Worm (Caenorhabditis elegans): ENCODE measurements around the gene col-92.
A peak's percentile ranks its signal among the peaks of the same experiment; 100 is the strongest.

col-92 gene

ce11 chrIII:11025138-11025537 lies 42.1 kb upstream of the col-92 start:
- TF ChIP-seq C34F6.9 (tag; optimal IDR thresholded peaks at IDR 0.05), result no peak
- no peak for TF ChIP-seq nhr-25 (tag; optimal IDR thresholded peaks at IDR 0.05)
- TF ChIP-seq mab-5 (tag; optimal IDR thresholded peaks at IDR 0.05), result no peak

- TF ChIP-seq elt-3 (tag; optimal IDR thresholded peaks at IDR 0.05), result no peak
- no peak for TF ChIP-seq ceh-82 (tag; optimal IDR thresholded peaks at IDR 0.05)
- TF ChIP-seq peb-1 (tag; optimal IDR thresholded peaks at IDR 0.05), result no peak
- TF ChIP-seq nhr-23 (tag; optimal IDR thresholded peaks at IDR 0.05), result no peak
- TF ChIP-seq mdl-1 (tag; optimal IDR thresholded peaks at IDR 0.05), result no peak
- TF ChIP-seq mab-5 (tag; optimal IDR thresholded peaks at IDR 0.05), result no peak
- no peak for TF ChIP-seq sem-4 (tag; optimal IDR thresholded peaks at IDR 0.05)
- TF ChIP-seq nhr-11 (tag; optimal IDR thresholded peaks at IDR 0.05), result no peak
- no peak for TF ChIP-seq nhr-21 (tag; optimal IDR thresholded peaks at IDR 0.05)
- TF ChIP-seq ztf-4 (tag; optimal IDR thresholded peaks at IDR 0.05), result no peak
Observed at ce11 chrIII:11022278-11022677, 39.2 kb upstream of the col-92 start.

ce11 chrIII:11012264-11012663 lies 29.2 kb upstream of the col-92 start, which contains the start of gene kvs-4:
Gene kvs-4, plus strand, starts transcription at chrIII:11012564.
- TF ChIP-seq unc-62 (GFP tag; optimal IDR thresholded peaks at IDR 0.05) (no peak), unc-39 (tag; optimal IDR thresholded peaks at IDR 0.05) (no peak), nhr-6 (tag; optimal IDR thresholded peaks at IDR 0.05) (no peak), crh-2 (tag; optimal IDR thresholded peaks at IDR 0.05) (no peak), unc-55 (GFP tag; optimal IDR thresholded peaks at IDR 0.05) (no peak), alr-1 (tag; optimal IDR thresholded peaks at IDR 0.05) (no peak), F13H6.1 (tag; optimal IDR thresholded peaks at IDR 0.05) (no peak), elt-3 (tag; optimal IDR thresholded peaks at IDR 0.05) (no peak), nhr-12 (tag; optimal IDR thresholded peaks at IDR 0.05) (no peak), nhr-129 (tag; optimal IDR thresholded peaks at IDR 0.05) (no peak), sem-4 (tag; optimal IDR thresholded peaks at IDR 0.05) (no peak), nhr-21 (tag; optimal IDR thresholded peaks at IDR 0.05) (no peak), nhr-237 (tag; optimal IDR thresholded peaks at IDR 0.05) (no peak)

- TF ChIP-seq nhr-6 (tag; optimal IDR thresholded peaks at IDR 0.05) (no peak), C34F6.9 (tag; optimal IDR thresholded peaks at IDR 0.05) (no peak), lin-39 (tag; optimal IDR thresholded peaks at IDR 0.05) (no peak), nhr-25 (tag; optimal IDR thresholded peaks at IDR 0.05) (no peak), nhr-11 (tag; optimal IDR thresholded peaks at IDR 0.05) (no peak), ZK546.5 (tag; optimal IDR thresholded peaks at IDR 0.05) (no peak), mab-5 (tag; optimal IDR thresholded peaks at IDR 0.05) (no peak), Y55F3AM.14 (GFP tag; optimal IDR thresholded peaks at IDR 0.05) (no peak), ceh-16 (tag; optimal IDR thresholded peaks at IDR 0.05) (no peak), ceh-82 (tag; optimal IDR thresholded peaks at IDR 0.05) (no peak), sma-9 (GFP tag; optimal IDR thresholded peaks at IDR 0.05) (no peak), sma-9 (tag; optimal IDR thresholded peaks at IDR 0.05) (no peak)
Observed at ce11 chrIII:11010597-11010996, 27.5 kb upstream of the col-92 start.

ce11 chrIII:11008869-11009268 lies 25.8 kb upstream of the col-92 start, which contains the start of gene exos-1:
Gene exos-1, plus strand, starts transcription at chrIII:11009043.
- TF ChIP-seq lin-11 (tag; optimal IDR thresholded peaks at IDR 0.05) (no peak), peb-1 (tag; optimal IDR thresholded peaks at IDR 0.05) (no peak), sma-3 (GFP tag; optimal IDR thresholded peaks at IDR 0.05) (no peak), unc-62 (GFP tag; optimal IDR thresholded peaks at IDR 0.05) (no peak), ceh-82 (tag; optimal IDR thresholded peaks at IDR 0.05) (no peak), skn-1 (tag; optimal IDR thresholded peaks at IDR 0.05) (no peak)

ce11 chrIII:11007552-11008272 lies 24.7 kb upstream of the col-92 start, which contains the start of the genes fipr-17 and Y48A6B.3:
Gene fipr-17, minus strand, starts transcription at chrIII:11007602.
Gene Y48A6B.3, plus strand, starts transcription at chrIII:11008222.
- no peak for TF ChIP-seq lin-39 (tag; optimal IDR thresholded peaks at IDR 0.05)
- TF ChIP-seq nhr-23 (tag; optimal IDR thresholded peaks at IDR 0.05), result no peak
- TF ChIP-seq lin-13 (GFP tag; optimal IDR thresholded peaks at IDR 0.05), result peak; percentile 85
- TF ChIP-seq aly-2 (tag; optimal IDR thresholded peaks at IDR 0.05), result no peak
- peak; percentile 62 for TF ChIP-seq ztf-4 (tag; optimal IDR thresholded peaks at IDR 0.05)
- TF ChIP-seq ama-1 (optimal IDR thresholded peaks at IDR 0.05), result peak; percentile 35
- TF ChIP-seq nhr-25 (tag; optimal IDR thresholded peaks at IDR 0.05), result peak; percentile 68
- peak; percentile 49 for TF ChIP-seq ceh-82 (tag; optimal IDR thresholded peaks at IDR 0.05)
- TF ChIP-seq blmp-1 (tag; optimal IDR thresholded peaks at IDR 0.05; ENCODE audit: insufficient read depth), result peak; percentile 56
- peak; percentile 91 for TF ChIP-seq snpc-4 (tag; optimal IDR thresholded peaks at IDR 0.05)
- peak; percentile 73 for TF ChIP-seq sma-9 (GFP tag; optimal IDR thresholded peaks at IDR 0.05)
- TF ChIP-seq sma-9 (tag; optimal IDR thresholded peaks at IDR 0.05), result no peak
- TF ChIP-seq sem-4 (tag; optimal IDR thresholded peaks at IDR 0.05), result peak; percentile 30
- TF ChIP-seq nhr-21 (tag; optimal IDR thresholded peaks at IDR 0.05), result peak; percentile 69
- TF ChIP-seq mab-5 (tag; optimal IDR thresholded peaks at IDR 0.05), result peak; percentile 65
- peak; percentile 71 to 91 for TF ChIP-seq lsy-2 (tag; optimal IDR thresholded peaks at IDR 0.05)
- TF ChIP-seq nhr-237 (tag; optimal IDR thresholded peaks at IDR 0.05), result no peak
- TF ChIP-seq Y55F3AM.14 (GFP tag; optimal IDR thresholded peaks at IDR 0.05), result no peak
- TF ChIP-seq ceh-16 (tag; optimal IDR thresholded peaks at IDR 0.05), result peak; percentile 28
- no peak for TF ChIP-seq unc-39 (tag; optimal IDR thresholded peaks at IDR 0.05)
- TF ChIP-seq peb-1 (tag; optimal IDR thresholded peaks at IDR 0.05), result no peak
- TF ChIP-seq nhr-10 (tag; optimal IDR thresholded peaks at IDR 0.05), result no peak
- TF ChIP-seq lin-11 (tag; optimal IDR thresholded peaks at IDR 0.05), result peak; percentile 78
- TF ChIP-seq mdl-1 (tag; optimal IDR thresholded peaks at IDR 0.05), result peak in 1 of 2 experiments; percentile 13
- peak; percentile 83 for TF ChIP-seq nhr-129 (tag; optimal IDR thresholded peaks at IDR 0.05)
- TF ChIP-seq C34F6.9 (tag; optimal IDR thresholded peaks at IDR 0.05), result peak; percentile 80
- peak; percentile 98 for TF ChIP-seq unc-55 (GFP tag; optimal IDR thresholded peaks at IDR 0.05)
- TF ChIP-seq crh-2 (tag; optimal IDR thresholded peaks at IDR 0.05), result peak; percentile 85
